Worm (Caenorhabditis elegans): Measurements from ENCODE around the gene D1014.13.

D1014.13 gene

DNA sequence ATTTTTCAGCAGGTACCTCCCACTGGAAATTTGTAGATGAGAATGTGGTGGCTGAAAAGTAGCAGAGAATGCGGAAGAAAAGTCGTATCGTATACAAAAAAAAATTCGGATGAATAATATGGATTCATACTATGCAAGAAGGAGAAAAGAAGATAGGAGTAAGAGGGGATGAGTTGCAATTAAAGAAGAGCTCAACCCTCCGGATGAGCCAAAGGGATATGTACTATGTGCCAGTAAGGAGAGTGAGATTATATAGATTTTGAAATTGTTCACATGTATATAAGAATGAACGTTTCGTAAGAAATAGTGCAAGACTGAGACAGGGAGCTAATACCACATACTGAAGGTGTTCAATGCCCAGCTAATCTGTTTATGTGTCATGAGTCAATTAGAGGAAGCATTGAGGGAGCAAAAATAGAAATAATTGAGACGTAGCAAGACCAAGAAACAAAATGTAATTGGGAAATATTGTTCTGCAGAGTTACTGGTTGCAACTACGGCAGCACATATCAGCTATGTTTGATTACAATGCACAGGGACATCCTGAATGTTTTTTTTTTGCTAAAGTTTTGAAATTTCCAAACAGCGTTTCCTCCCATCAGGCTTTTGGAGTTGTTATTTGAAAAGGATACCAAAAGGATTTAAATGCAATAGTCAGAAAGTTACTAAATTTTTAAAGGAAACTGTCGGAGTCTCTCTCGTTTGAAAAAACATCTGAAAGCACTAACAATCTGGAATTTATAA, 23.0 kb downstream of the D1014.13 start, which contains the start of gene F20D6.8:
TSS of gene F20D6.8 (minus strand) at position 51 of the 744 bp plus-strand sequence.
- TF ChIP-seq nhr-28 (tag; optimal IDR thresholded peaks at IDR 0.05) (no peak), ces-1 (GFP tag; optimal IDR thresholded peaks at IDR 0.05) (peak; percentile 32)

DNA sequence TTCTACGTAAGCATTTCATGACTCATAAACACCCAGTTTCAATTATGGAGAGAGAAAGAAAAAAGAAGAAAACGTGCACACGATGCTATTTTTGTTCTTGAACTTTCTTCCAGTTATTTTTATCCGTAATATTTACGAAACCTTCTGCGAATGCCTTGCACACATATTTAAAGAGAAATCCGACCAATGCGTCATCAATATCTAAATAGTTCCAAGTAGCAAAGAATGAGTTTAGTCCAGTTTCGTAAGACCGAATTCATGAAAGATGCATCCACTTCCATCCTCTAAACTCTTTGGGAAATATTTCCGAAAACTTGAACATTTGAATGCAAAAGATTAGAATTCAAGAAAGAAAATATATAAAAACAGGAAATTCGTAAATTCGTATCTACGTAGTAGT, 23.7 kb downstream of the D1014.13 start:
- TF ChIP-seq nhr-76 (tag; optimal IDR thresholded peaks at IDR 0.05) (no peak), ces-1 (GFP tag; optimal IDR thresholded peaks at IDR 0.05) (no peak), lin-32 (GFP tag; optimal IDR thresholded peaks at IDR 0.05) (no peak), nhr-28 (tag; optimal IDR thresholded peaks at IDR 0.05) (no peak), unc-62 (GFP tag; optimal IDR thresholded peaks at IDR 0.05) (no peak), unc-39 (tag; optimal IDR thresholded peaks at IDR 0.05) (no peak), unc-120 (tag; optimal IDR thresholded peaks at IDR 0.05; ENCODE audit: poor library complexity, severe bottlenecking) (no peak), lin-13 (tag; optimal IDR thresholded peaks at IDR 0.05) (no peak), mep-1 (tag; optimal IDR thresholded peaks at IDR 0.05) (no peak), blmp-1 (tag; optimal IDR thresholded peaks at IDR 0.05) (no peak), ceh-83 (GFP tag; optimal IDR thresholded peaks at IDR 0.05) (no peak), snpc-4 (tag; optimal IDR thresholded peaks at IDR 0.05) (no peak), pha-4 (tag; optimal IDR thresholded peaks at IDR 0.05) (no peak), nhr-12 (tag; optimal IDR thresholded peaks at IDR 0.05) (no peak), nhr-2 (tag; optimal IDR thresholded peaks at IDR 0.05) (no peak), nhr-237 (tag; optimal IDR thresholded peaks at IDR 0.05) (no peak), tbx-8 (GFP tag; optimal IDR thresholded peaks at IDR 0.05) (no peak), mab-5 (tag; optimal IDR thresholded peaks at IDR 0.05) (no peak), hlh-1 (tag; optimal IDR thresholded peaks at IDR 0.05) (no peak)

- TF ChIP-seq cnd-1 (tag; optimal IDR thresholded peaks at IDR 0.05) = no peak
- TF ChIP-seq flh-1 (GFP tag; optimal IDR thresholded peaks at IDR 0.05) = no peak
- no peak for TF ChIP-seq nhr-76 (tag; optimal IDR thresholded peaks at IDR 0.05)
- no peak for TF ChIP-seq drap-1 (GFP tag; optimal IDR thresholded peaks at IDR 0.05)
- peak; percentile 56 for TF ChIP-seq ces-1 (GFP tag; optimal IDR thresholded peaks at IDR 0.05)
Measured at ce11 chrV:8170300-8170699, 24.9 kb downstream of the D1014.13 start.

ce11 chrV:8171688-8172087, 26.3 kb downstream of the D1014.13 start:
- TF ChIP-seq ces-1 (GFP tag; optimal IDR thresholded peaks at IDR 0.05) (no peak), bed-3 (GFP tag; optimal IDR thresholded peaks at IDR 0.05) (no peak), zip-8 (tag; optimal IDR thresholded peaks at IDR 0.05) (no peak), elt-3 (tag; optimal IDR thresholded peaks at IDR 0.05) (no peak), nhr-2 (tag; optimal IDR thresholded peaks at IDR 0.05) (no peak), ham-2 (GFP tag; optimal IDR thresholded peaks at IDR 0.05) (no peak), nhr-28 (tag; optimal IDR thresholded peaks at IDR 0.05) (no peak), blmp-1 (tag; optimal IDR thresholded peaks at IDR 0.05) (no peak), nhr-12 (tag; optimal IDR thresholded peaks at IDR 0.05) (no peak), cnd-1 (tag; optimal IDR thresholded peaks at IDR 0.05) (no peak), M03D4.4 (tag; optimal IDR thresholded peaks at IDR 0.05) (no peak), sem-2 (GFP tag; optimal IDR thresholded peaks at IDR 0.05) (no peak), unc-62 (GFP tag; optimal IDR thresholded peaks at IDR 0.05) (no peak), tbx-8 (GFP tag; optimal IDR thresholded peaks at IDR 0.05) (no peak), ceh-43 (GFP tag; optimal IDR thresholded peaks at IDR 0.05) (no peak), elt-1 (tag; optimal IDR thresholded peaks at IDR 0.05; ENCODE audit: borderline replicate concordance, insufficient read depth) (no peak)

- no peak for TF ChIP-seq ceh-83 (GFP tag; optimal IDR thresholded peaks at IDR 0.05)
Measured at ce11 chrV:8177349-8177748, 31.9 kb downstream of the D1014.13 start, which contains the start of gene F20D6.9. Gene F20D6.9, minus strand, starts transcription at chrV:8177449.

DNA sequence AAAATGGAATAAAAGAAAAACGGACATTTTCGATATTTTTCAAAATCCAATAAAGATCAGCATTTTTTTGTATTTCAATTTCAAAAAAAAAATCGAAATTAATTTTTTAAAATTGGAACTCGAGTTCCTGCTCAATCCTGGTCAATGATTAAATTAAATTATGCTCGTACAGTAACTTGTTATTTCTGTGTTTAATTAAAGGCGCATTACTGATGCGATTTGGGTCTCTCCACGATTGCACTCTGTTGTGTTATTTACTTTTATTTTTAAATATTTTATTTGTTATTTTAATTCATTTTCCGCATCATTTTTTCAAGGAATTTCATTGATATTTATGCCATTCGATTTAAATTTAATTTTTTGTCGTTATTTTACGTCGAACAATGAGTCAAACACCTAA, 32.9 kb downstream of the D1014.13 start:
- TF ChIP-seq elt-1 (tag; optimal IDR thresholded peaks at IDR 0.05; ENCODE audit: borderline replicate concordance, insufficient read depth) = no peak

Data from whole organism, mixed stage, embryonic.